Worm (Caenorhabditis elegans) whole organism, young adult: ENCODE data around the gene rgs-1.

Experiments used
- C06A6.2 ChIP-seq: fragments of 200-800 bp; sonication (Bioruptor generic); conservative IDR thresholded peaks from 2 replicates; pipeline ENCODE4 v1.3.6; 2022; ENCODE audit warnings: missing genetic modification characterization, missing compliant biosample characterization
- C17E4.6 ChIP-seq: fragments of 200-800 bp; sonication (Bioruptor generic); IDR thresholded peaks from 2 replicates; pipeline ENCODE4 v1.3.6; 2022; ENCODE audit warnings: missing genetic modification reagents, missing genetic modification characterization, missing compliant biosample characterization
- D2030.7 ChIP-seq: fragments of 200-800 bp; sonication (Bioruptor generic); IDR thresholded peaks from 2 replicates; pipeline ENCODE4 v1.3.6; 2022; ENCODE audit warnings: missing genetic modification reagents, missing genetic modification characterization, missing compliant biosample characterization
- F22D6.2 ChIP-seq: sonication (generic microtip); optimal IDR thresholded peaks from 2 replicates; lab custom pipeline; 2016; ENCODE audit warnings: mild to moderate bottlenecking, missing genetic modification characterization, missing compliant biosample characterization
- F37B4.10 ChIP-seq: fragments of 200-800 bp; sonication (Bioruptor generic); IDR thresholded peaks from 2 replicates; pipeline ENCODE4 v1.3.6; 2022; ENCODE audit warnings: missing genetic modification characterization, missing compliant biosample characterization
- F39B2.1 ChIP-seq: fragments of 200-800 bp; sonication (Bioruptor generic); IDR thresholded peaks from 2 replicates; pipeline ENCODE4 v1.3.6; 2022; ENCODE audit warnings: missing genetic modification reagents, missing genetic modification characterization, missing compliant biosample characterization
- F57A8.1 ChIP-seq: fragments of 200-800 bp; sonication (Bioruptor generic); optimal IDR thresholded peaks from 2 replicates; lab custom pipeline; 2018; ENCODE audit warnings: mild to moderate bottlenecking, missing genetic modification characterization, moderate library complexity, missing compliant biosample characterization
- F57C9.4 ChIP-seq: sonication (generic microtip); optimal IDR thresholded peaks from 2 replicates; lab custom pipeline; 2017; ENCODE audit warnings: mild to moderate bottlenecking, missing genetic modification characterization, missing compliant biosample characterization
- K11D2.4 ChIP-seq: fragments of 200-800 bp; sonication (Bioruptor generic); IDR thresholded peaks from 2 replicates; pipeline ENCODE4 v1.3.6; 2022; ENCODE audit warnings: missing genetic modification reagents, missing genetic modification characterization, missing compliant biosample characterization
- ama-1 ChIP-seq, 3 experiments: fragments of 150-350 bp in 1 of 3; sonication (generic microtip) in 2 of 3; optimal IDR thresholded peaks; 2 replicates each; lab custom pipeline; 2014 to 2018; ENCODE audit warnings: missing biosample characterization in 2 of 3, missing genetic modification characterization in 2 of 3, missing genetic modification reagents in 2 of 3
- aptf-3 ChIP-seq: fragments of 200-800 bp; sonication (Bioruptor generic); IDR thresholded peaks from 2 replicates; pipeline ENCODE4 v1.3.6; 2022; ENCODE audit warnings: missing genetic modification characterization, missing compliant biosample characterization
- bed-2 ChIP-seq: fragments of 200-800 bp; sonication (Bioruptor generic); IDR thresholded peaks from 2 replicates; pipeline ENCODE4 v1.3.6; 2022; ENCODE audit warnings: missing genetic modification reagents, missing genetic modification characterization, missing compliant biosample characterization
- cebp-1 ChIP-seq, 2 experiments: fragments of 200-800 bp in 1 of 2; sonication (Bioruptor generic) in 1 of 2; sonication (generic microtip) in 1 of 2; IDR thresholded peaks in 1 of 2; optimal IDR thresholded peaks in 1 of 2; 2 replicates each; pipeline versions ENCODE4 v1.3.6 to Lab custom; 2017 to 2022; ENCODE audit warnings: missing compliant biosample characterization in 2 of 2, missing genetic modification characterization in 2 of 2, mild to moderate bottlenecking in 1 of 2, missing genetic modification reagents in 1 of 2, moderate library complexity in 1 of 2
- dox-1 ChIP-seq: fragments of 200-800 bp; sonication (Bioruptor generic); IDR thresholded peaks from 2 replicates; pipeline ENCODE4 v1.3.6; 2022; ENCODE audit warnings: missing genetic modification reagents, missing genetic modification characterization, missing compliant biosample characterization
- dpff-1 ChIP-seq: sonication (generic microtip); optimal IDR thresholded peaks from 2 replicates; lab custom pipeline; 2017; ENCODE audit warnings: mild to moderate bottlenecking, missing genetic modification characterization, missing compliant biosample characterization
- ets-4 ChIP-seq: fragments of 200-800 bp; sonication (Bioruptor generic); optimal IDR thresholded peaks from 2 replicates; lab custom pipeline; 2018; ENCODE audit warnings: mild to moderate bottlenecking, missing genetic modification characterization, missing compliant biosample characterization
- him-1 ChIP-seq: sonication (generic microtip); optimal IDR thresholded peaks from 2 replicates; lab custom pipeline; 2016; ENCODE audit warnings: missing genotype, missing genetic modification reagents, missing genetic modification characterization, missing compliant biosample characterization
- hlh-12 ChIP-seq: sonication (generic microtip); optimal IDR thresholded peaks from 2 replicates; lab custom pipeline; 2016; ENCODE audit warnings: missing genetic modification characterization, missing compliant biosample characterization
- lin-35 ChIP-seq, 3 experiments: fragments of 150-350 bp in 2 of 3; sonication (generic microtip) in 1 of 3; optimal IDR thresholded peaks; 2 replicates each; lab custom pipeline; 2014 to 2018; ENCODE audit warnings: missing biosample characterization in 3 of 3, missing genetic modification characterization in 3 of 3, missing genetic modification reagents in 3 of 3
- lir-1 ChIP-seq: fragments of 200-800 bp; sonication (Bioruptor generic); conservative IDR thresholded peaks from 2 replicates; pipeline ENCODE4 v1.3.6; 2022; ENCODE audit warnings: missing genetic modification reagents, missing genetic modification characterization, missing compliant biosample characterization
- lsl-1 ChIP-seq: fragments of 200-800 bp; sonication (Bioruptor generic); optimal IDR thresholded peaks from 2 replicates; lab custom pipeline; 2018; ENCODE audit warnings: mild to moderate bottlenecking, missing genetic modification characterization, moderate library complexity, missing compliant biosample characterization
- madf-10 ChIP-seq: sonication (generic microtip); optimal IDR thresholded peaks from 2 replicates; lab custom pipeline; 2016; ENCODE audit warnings: mild to moderate bottlenecking, missing genetic modification characterization, missing compliant biosample characterization
- madf-3 ChIP-seq: fragments of 200-800 bp; sonication (Bioruptor generic); IDR thresholded peaks from 2 replicates; pipeline ENCODE4 v1.3.6; 2022; ENCODE audit warnings: missing genetic modification reagents, missing genetic modification characterization, missing compliant biosample characterization
- madf-8 ChIP-seq: fragments of 200-800 bp; sonication (Bioruptor generic); conservative IDR thresholded peaks from 2 replicates; pipeline ENCODE4 v1.3.6; 2022; ENCODE audit warnings: missing genetic modification reagents, missing genetic modification characterization, missing compliant biosample characterization
- mel-28 ChIP-seq: sonication (generic microtip); optimal IDR thresholded peaks from 2 replicates; lab custom pipeline; 2016; ENCODE audit warnings: borderline replicate concordance, mild to moderate bottlenecking, missing genetic modification characterization, missing compliant biosample characterization
- mes-4 ChIP-seq: sonication (generic microtip); optimal IDR thresholded peaks from 2 replicates; lab custom pipeline; 2016; ENCODE audit warnings: missing genotype, missing genetic modification characterization, missing compliant biosample characterization
- nfya-1 ChIP-seq: sonication (generic microtip); optimal IDR thresholded peaks from 2 replicates; lab custom pipeline; 2017; ENCODE audit warnings: antibody characterized with exemption, missing compliant biosample characterization, missing genetic modification characterization, borderline replicate concordance; ENCODE audit not compliant: insufficient read depth
- nfyb-1 ChIP-seq: fragments of 200-800 bp; sonication (Bioruptor generic); IDR thresholded peaks from 2 replicates; pipeline ENCODE4 v1.3.6; 2022; ENCODE audit warnings: missing genetic modification reagents, missing genetic modification characterization, missing compliant biosample characterization
- nhr-80 ChIP-seq: sonication (generic microtip); optimal IDR thresholded peaks from 2 replicates; lab custom pipeline; 2016; ENCODE audit warnings: missing genetic modification characterization, missing compliant biosample characterization
- repo-1 ChIP-seq: sonication (generic microtip); optimal IDR thresholded peaks from 2 replicates; lab custom pipeline; 2017; ENCODE audit warnings: mild to moderate bottlenecking, missing genetic modification characterization, missing compliant biosample characterization
- snpc-3.4 ChIP-seq: sonication (generic microtip); optimal IDR thresholded peaks from 2 replicates; lab custom pipeline; 2017; ENCODE audit warnings: missing genetic modification characterization, mild to moderate bottlenecking, missing compliant biosample characterization, antibody characterized with exemption, moderate library complexity, missing genotype, missing genetic modification reagents
- sptf-2 ChIP-seq: fragments of 200-800 bp; sonication (Bioruptor generic); optimal IDR thresholded peaks from 2 replicates; lab custom pipeline; 2018; ENCODE audit warnings: mild to moderate bottlenecking, missing genetic modification characterization, missing compliant biosample characterization
- tbp1 ChIP-seq: fragments of 200-800 bp; sonication (Bioruptor generic); optimal IDR thresholded peaks from 2 replicates; lab custom pipeline; 2018; ENCODE audit warnings: mild to moderate bottlenecking, missing genetic modification characterization, missing compliant biosample characterization
- tlf-1 ChIP-seq: fragments of 200-800 bp; sonication (Bioruptor generic); optimal IDR thresholded peaks from 2 replicates; lab custom pipeline; 2018; ENCODE audit warnings: mild to moderate bottlenecking, missing genetic modification characterization, missing compliant biosample characterization
- unc-62 ChIP-seq: fragments of 150-350 bp; optimal IDR thresholded peaks from 2 replicates; lab custom pipeline; 2014; ENCODE audit warnings: missing biosample characterization, missing genetic modification reagents, missing genetic modification characterization
- zim-3 ChIP-seq: sonication (generic microtip); optimal IDR thresholded peaks from 2 replicates; lab custom pipeline; 2017; ENCODE audit warnings: mild to moderate bottlenecking, missing genetic modification characterization, moderate library complexity, missing compliant biosample characterization
- ztf-25 ChIP-seq: fragments of 200-800 bp; sonication (Bioruptor generic); IDR thresholded peaks from 2 replicates; pipeline ENCODE4 v1.3.6; 2022; ENCODE audit warnings: missing genetic modification reagents, missing genetic modification characterization, missing compliant biosample characterization
- ztf-6 ChIP-seq: fragments of 200-800 bp; sonication (Bioruptor generic); IDR thresholded peaks from 2 replicates; pipeline ENCODE4 v1.3.6; 2022; ENCODE audit warnings: missing genetic modification reagents, missing genetic modification characterization, missing compliant biosample characterization

rgs-1 gene

DNA sequence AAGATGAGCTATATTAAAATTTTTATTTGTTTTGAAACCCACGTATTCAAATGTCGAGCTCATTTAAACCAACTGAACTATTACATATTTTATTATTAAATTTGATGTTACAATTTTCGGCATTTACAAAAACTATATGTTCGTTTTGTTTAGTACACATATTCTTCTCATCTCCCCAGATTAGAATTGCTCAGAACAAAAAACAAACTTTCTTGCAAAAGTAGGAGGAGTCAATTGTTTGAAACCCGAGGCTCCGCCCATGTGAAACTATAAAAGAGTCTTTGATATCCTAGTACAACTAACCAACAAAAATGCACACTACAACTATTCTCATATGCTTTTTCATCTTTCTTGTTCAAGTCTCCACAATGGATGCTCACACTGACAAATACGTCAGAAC, 9.6 kb upstream of the rgs-1 start, which contains the start of gene ins-22:
ins-22 (plus strand) TSS at position 301 of the 400 bp plus-strand sequence.
- TF ChIP-seq zim-3 (tag; lab: Kevin White, UChicago) = no peak
- no peak for TF ChIP-seq F22D6.2 (tag; lab: Kevin White, UChicago)
- no peak for TF ChIP-seq F39B2.1 (GFP tag; lab: Robert Waterston, UW)
- TF ChIP-seq lin-35 (GFP tag; optimal IDR thresholded peaks at IDR 0.05; lab: Kevin White, UChicago) = no peak
- no peak for TF ChIP-seq D2030.7 (GFP tag; lab: Robert Waterston, UW)
- TF ChIP-seq sptf-2 (GFP tag; lab: Kevin White, UChicago) = no peak
- no peak for TF ChIP-seq ets-4 (GFP tag; lab: Kevin White, UChicago)
- TF ChIP-seq F57A8.1 (GFP tag; lab: Kevin White, UChicago) = no peak
- TF ChIP-seq nfya-1 (tag; lab: Kevin White, UChicago) = no peak
- TF ChIP-seq bed-2 (GFP tag; lab: Robert Waterston, UW) = no peak
- TF ChIP-seq K11D2.4 = no peak
- TF ChIP-seq mes-4 (tag; lab: Kevin White, UChicago) = no peak
- no peak for TF ChIP-seq him-1
- TF ChIP-seq tbp1 (GFP tag; lab: Kevin White, UChicago) = no peak
- TF ChIP-seq C06A6.2 (GFP tag; lab: Robert Waterston, UW) = no peak
- no peak for TF ChIP-seq repo-1 (tag; lab: Kevin White, UChicago)
- no peak for TF ChIP-seq tlf-1

- TF ChIP-seq snpc-3.4 (no peak), cebp-1 (GFP tag; IDR thresholded peaks at IDR 0.05; lab: Robert Waterston, UW) (no peak), cebp-1 (tag; optimal IDR thresholded peaks at IDR 0.05; lab: Kevin White, UChicago) (no peak), hlh-12 (tag; lab: Kevin White, UChicago) (no peak), F37B4.10 (GFP tag; lab: Robert Waterston, UW) (no peak), lsl-1 (no peak), C17E4.6 (no peak), F57C9.4 (no peak), lir-1 (GFP tag; lab: Robert Waterston, UW) (no peak), nhr-80 (tag; lab: Kevin White, UChicago) (no peak), madf-3 (no peak), madf-8 (GFP tag; lab: Robert Waterston, UW) (no peak), F39B2.1 (GFP tag; lab: Robert Waterston, UW) (no peak), madf-10 (no peak), ztf-6 (GFP tag; lab: Robert Waterston, UW) (no peak), repo-1 (tag; lab: Kevin White, UChicago) (no peak), mel-28 (tag; lab: Kevin White, UChicago) (no peak)
Observed at ce11 chrIII:10023452-10023851, 7.1 kb upstream of the rgs-1 start, which contains the start of gene ins-21. TSS of gene ins-21 (plus strand) at chrIII:10023752.

- no peak for TF ChIP-seq nfyb-1 (GFP tag; lab: Robert Waterston, UW)
- TF ChIP-seq ztf-25 (GFP tag; lab: Robert Waterston, UW) = no peak
Observed at ce11 chrIII:10018007-10018406, 1.6 kb upstream of the rgs-1 start.

DNA sequence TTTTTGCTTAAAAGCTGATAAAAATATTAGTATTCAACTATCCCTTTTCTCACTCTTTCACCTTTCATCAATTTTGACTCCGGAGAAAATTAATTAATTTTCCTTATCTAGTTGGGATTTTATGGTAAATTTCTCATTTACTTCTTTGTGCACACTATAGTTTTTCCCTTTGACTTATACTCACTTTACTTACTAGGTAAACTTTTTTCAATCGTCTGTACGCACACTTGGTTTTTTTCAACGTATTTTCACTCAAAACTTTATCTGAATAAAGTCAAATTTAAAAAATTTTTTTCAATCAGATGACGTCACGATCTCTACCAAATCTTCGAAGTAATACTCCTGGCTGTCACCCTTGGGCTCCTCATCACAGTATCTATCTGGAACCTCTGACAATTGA, 4.2 kb downstream of the rgs-1 start, which contains the start of gene C05B5.16:
C05B5.16 (plus strand) TSS at position 301 of the 400 bp plus-strand sequence.
- TF ChIP-seq aptf-3 (no peak), ama-1 (optimal IDR thresholded peaks at IDR 0.05; lab: Kevin White, UChicago) (no peak), ama-1 (GFP tag; optimal IDR thresholded peaks at IDR 0.05; lab: Kevin White, UChicago) (no peak), madf-3 (no peak), dpff-1 (tag; lab: Kevin White, UChicago) (no peak), dox-1 (GFP tag; lab: Robert Waterston, UW) (no peak), unc-62 (GFP tag; lab: Kevin White, UChicago) (no peak)
